Worm (Caenorhabditis elegans): ENCODE results near the gene nhr-264.

ce11 chrIV:9333007-9333406, 39.3 kb upstream of the nhr-264 start:
- TF ChIP-seq ets-4 (tag; optimal IDR thresholded peaks at IDR 0.05): no peak
- no peak for TF ChIP-seq nfya-1 (tag; optimal IDR thresholded peaks at IDR 0.05)
- TF ChIP-seq ceh-19 (GFP tag; optimal IDR thresholded peaks at IDR 0.05): no peak
- TF ChIP-seq pqm-1 (tag; optimal IDR thresholded peaks at IDR 0.05): no peak
- TF ChIP-seq nhr-11 (tag; optimal IDR thresholded peaks at IDR 0.05): no peak
- TF ChIP-seq elt-2 (tag; optimal IDR thresholded peaks at IDR 0.05): peak; percentile 49
- no peak for TF ChIP-seq odd-2 (tag; optimal IDR thresholded peaks at IDR 0.05)
- TF ChIP-seq pax-1 (tag; optimal IDR thresholded peaks at IDR 0.05): no peak
- TF ChIP-seq hlh-15 (tag; optimal IDR thresholded peaks at IDR 0.05): no peak
- no peak for TF ChIP-seq pha-4 (tag; optimal IDR thresholded peaks at IDR 0.05)
- no peak for TF ChIP-seq Y22D7AL.16 (tag; optimal IDR thresholded peaks at IDR 0.05)
- TF ChIP-seq T23F11.4 (GFP tag; optimal IDR thresholded peaks at IDR 0.05): no peak
- TF ChIP-seq fkh-10 (GFP tag; optimal IDR thresholded peaks at IDR 0.05): no peak
- no peak for TF ChIP-seq unc-3 (GFP tag; conservative IDR thresholded peaks at IDR 0.05)
- TF ChIP-seq unc-3 (tag; optimal IDR thresholded peaks at IDR 0.05): no peak
